Fruit fly (Drosophila melanogaster) whole organism, pupa: ENCODE data around the gene SPR.

Experiments used
- CG10348 ChIP-seq: fragments of 200-800 bp; sonication (Bioruptor generic); IDR thresholded peaks from 2 replicates; pipeline ENCODE4 v1.3.6; 2022; ENCODE audit warnings: missing biosample characterization, missing genetic modification characterization
- CG17806 ChIP-seq: fragments of 200-800 bp; sonication (Bioruptor generic); optimal IDR thresholded peaks from 2 replicates; lab custom pipeline; 2018; ENCODE audit warnings: missing biosample characterization, mild to moderate bottlenecking, missing genetic modification characterization, moderate library complexity
- CG8301 ChIP-seq: fragments of 200-800 bp; sonication (Bioruptor generic); optimal IDR thresholded peaks from 2 replicates; lab custom pipeline; 2018; ENCODE audit warnings: missing biosample characterization, mild to moderate bottlenecking, missing genetic modification characterization
- CG9948 ChIP-seq: fragments of 200-800 bp; sonication (Bioruptor generic); optimal IDR thresholded peaks from 2 replicates; lab custom pipeline; 2018; ENCODE audit warnings: missing biosample characterization, mild to moderate bottlenecking, missing genetic modification characterization, moderate library complexity
- D1 ChIP-seq: fragments of 200-800 bp; sonication (Bioruptor generic); optimal IDR thresholded peaks from 2 replicates; lab custom pipeline; 2018; ENCODE audit warnings: missing biosample characterization, mild to moderate bottlenecking, missing genetic modification characterization, moderate library complexity
- Ets98B ChIP-seq: fragments of 200-800 bp; sonication (Bioruptor generic); IDR thresholded peaks from 2 replicates; pipeline ENCODE4 v1.3.6; 2022; ENCODE audit warnings: missing biosample characterization, missing genetic modification characterization
- Snoo ChIP-seq: fragments of 200-800 bp; sonication (Bioruptor generic); optimal IDR thresholded peaks from 3 replicates; lab custom pipeline; 2017; ENCODE audit warnings: missing biosample characterization, mild to moderate bottlenecking, missing genetic modification characterization, inconsistent platforms
- rn ChIP-seq: fragments of 200-800 bp; sonication (Bioruptor generic); IDR thresholded peaks from 2 replicates; pipeline ENCODE4 v1.3.6; 2022; ENCODE audit warnings: missing biosample characterization, missing genetic modification characterization

DNA sequence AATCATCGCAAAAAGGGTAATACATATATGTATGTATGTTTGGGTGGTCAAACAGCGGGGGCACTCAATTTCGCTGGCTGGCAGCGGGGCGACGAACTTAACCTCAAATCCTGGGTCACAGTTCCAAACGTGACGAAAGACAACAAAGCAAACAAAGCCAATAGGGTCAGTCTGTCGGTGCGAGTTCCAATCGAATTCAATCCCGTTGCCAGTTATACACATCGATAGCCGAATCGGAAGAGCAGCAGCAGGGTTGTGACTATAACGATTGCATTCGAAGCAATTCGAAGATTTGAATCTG lies 24.3 kb upstream of the SPR start:
- TF ChIP-seq CG8301 (tag; lab: Kevin White, UChicago) (no peak), rn (GFP tag; lab: Robert Waterston, UW) (no peak), CG17806 (tag; lab: Kevin White, UChicago) (no peak), CG10348 (no peak), D1 (tag; lab: Kevin White, UChicago) (no peak), Snoo (tag; lab: Kevin White, UChicago) (no peak), Ets98B (GFP tag; lab: Robert Waterston, UW) (no peak), CG9948 (tag; lab: Kevin White, UChicago) (no peak)
